Worm (Caenorhabditis elegans): ENCODE measurements around the gene srv-3.

DNA sequence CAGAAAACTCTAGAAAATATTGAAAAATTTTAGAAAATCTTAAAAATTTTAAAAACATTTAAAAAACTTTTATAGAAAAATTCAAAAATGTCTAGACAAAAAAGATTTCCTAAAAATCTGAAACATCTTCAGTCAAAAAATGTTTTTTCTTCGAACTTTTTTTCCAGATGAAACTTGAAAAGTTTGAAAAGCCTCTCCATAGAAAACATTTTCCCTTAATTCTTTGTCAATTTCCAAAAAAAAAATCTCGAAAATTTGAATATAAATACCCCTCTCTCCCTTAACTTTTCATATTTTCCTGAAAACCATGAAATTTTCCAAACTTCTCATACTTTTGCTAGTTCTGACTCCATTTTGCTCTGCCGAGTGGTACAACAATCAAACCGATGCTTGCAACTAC is 20.0 kb upstream of the srv-3 start, which contains the start of gene Y116F11A.3:
- TF ChIP-seq zag-1 (tag; optimal IDR thresholded peaks at IDR 0.05) (no peak), fkh-10 (GFP tag; optimal IDR thresholded peaks at IDR 0.05) (no peak), aly-2 (tag; optimal IDR thresholded peaks at IDR 0.05) (no peak), nhr-71 (tag; optimal IDR thresholded peaks at IDR 0.05) (no peak), ces-1 (GFP tag; optimal IDR thresholded peaks at IDR 0.05) (no peak), dpl-1 (GFP tag; optimal IDR thresholded peaks at IDR 0.05) (no peak), isw-1 (GFP tag; IDR thresholded peaks at IDR 0.05) (no peak), ceh-88 (GFP tag; IDR thresholded peaks at IDR 0.05) (no peak), egl-27 (tag; optimal IDR thresholded peaks at IDR 0.05) (no peak), jun-1 (tag; optimal IDR thresholded peaks at IDR 0.05) (no peak), lsy-2 (tag; optimal IDR thresholded peaks at IDR 0.05) (no peak), sup-37 (GFP tag; optimal IDR thresholded peaks at IDR 0.05) (no peak), lin-13 (GFP tag; optimal IDR thresholded peaks at IDR 0.05) (no peak), mep-1 (tag; optimal IDR thresholded peaks at IDR 0.05) (no peak)
